Fruit fly (Drosophila melanogaster) whole organism, embryonic: ENCODE measurements around the gene CG7227.
A peak's percentile ranks its signal among the peaks of the same experiment; 100 is the strongest.

Experiments
- Aef1 ChIP-seq: fragments of 200-800 bp; sonication (Bioruptor generic); IDR thresholded peaks from 3 replicates; pipeline ENCODE4 v1.3.6; 2022; ENCODE audit warnings: missing biosample characterization, missing genetic modification characterization
- Asciz ChIP-seq: fragments of 200-800 bp; sonication (Bioruptor generic); optimal IDR thresholded peaks from 2 replicates; lab custom pipeline; 2017; ENCODE audit warnings: missing biosample characterization, mild to moderate bottlenecking, missing genetic modification characterization, missing genetic modification reagents
- Bdp1 ChIP-seq: fragments of 200-800 bp; sonication (Bioruptor generic); optimal IDR thresholded peaks from 3 replicates; lab custom pipeline; 2016; ENCODE audit warnings: missing biosample characterization, missing genetic modification characterization
- CG10147 ChIP-seq: fragments of 200-800 bp; sonication (Bioruptor generic); optimal IDR thresholded peaks from 2 replicates; lab custom pipeline; 2019; ENCODE audit warnings: missing biosample characterization, mild to moderate bottlenecking, missing genetic modification characterization, moderate library complexity
- CG10267 ChIP-seq: fragments of 200-800 bp; sonication (Bioruptor generic); optimal IDR thresholded peaks from 2 replicates; lab custom pipeline; 2018; ENCODE audit warnings: missing biosample characterization, mild to moderate bottlenecking, missing genetic modification characterization, moderate library complexity
- CG11723 ChIP-seq: fragments of 200-800 bp; sonication (Bioruptor generic); optimal IDR thresholded peaks from 2 replicates; lab custom pipeline; 2017; ENCODE audit warnings: missing biosample characterization, mild to moderate bottlenecking, missing genetic modification characterization
- CG12071 ChIP-seq: fragments of 200-800 bp; sonication (Bioruptor generic); optimal IDR thresholded peaks from 3 replicates; lab custom pipeline; 2018; ENCODE audit warnings: missing biosample characterization, mild to moderate bottlenecking, missing genetic modification characterization
- CG12659 ChIP-seq: fragments of 200-800 bp; sonication (Bioruptor generic); optimal IDR thresholded peaks from 3 replicates; lab custom pipeline; 2017; ENCODE audit warnings: mild to moderate bottlenecking, missing biosample characterization, missing genetic modification reagents, missing genetic modification characterization
- CG14860 ChIP-seq: fragments of 200-800 bp; sonication (Bioruptor generic); IDR thresholded peaks from 3 replicates; pipeline ENCODE4 v1.3.6; 2022; ENCODE audit warnings: missing biosample characterization, missing genetic modification characterization; ENCODE audit not compliant: partially characterized antibody
- CG16813 ChIP-seq: fragments of 200-800 bp; sonication (Bioruptor generic); IDR thresholded peaks from 3 replicates; pipeline ENCODE4 v1.3.6; 2022; ENCODE audit warnings: missing biosample characterization, missing genetic modification characterization; ENCODE audit not compliant: partially characterized antibody
- CG17328 ChIP-seq: fragments of 200-800 bp; sonication (Bioruptor generic); IDR thresholded peaks from 2 replicates; pipeline ENCODE4 v1.3.6; 2022; ENCODE audit warnings: missing biosample characterization, missing genetic modification characterization
- CG17612 ChIP-seq: fragments of 200-800 bp; sonication (Bioruptor generic); IDR thresholded peaks from 2 replicates; pipeline ENCODE4 v1.3.6; 2022; ENCODE audit warnings: missing biosample characterization, missing genetic modification characterization
- CG32767 ChIP-seq: fragments of 200-800 bp; sonication (Bioruptor generic); IDR thresholded peaks from 2 replicates; pipeline ENCODE4 v1.3.6; 2022; ENCODE audit warnings: missing biosample characterization, missing genetic modification characterization
- CG33557 ChIP-seq: fragments of 200-800 bp; sonication (Bioruptor generic); optimal IDR thresholded peaks from 2 replicates; lab custom pipeline; 2019; ENCODE audit warnings: missing biosample characterization, mild to moderate bottlenecking, missing genetic modification characterization, moderate library complexity
- CG7839 ChIP-seq: fragments of 200-800 bp; sonication (Bioruptor generic); optimal IDR thresholded peaks from 3 replicates; lab custom pipeline; 2018; ENCODE audit warnings: missing biosample characterization, mild to moderate bottlenecking, missing genetic modification characterization, moderate library complexity
- CG9437 ChIP-seq: fragments of 200-800 bp; sonication (Bioruptor generic); optimal IDR thresholded peaks from 2 replicates; lab custom pipeline; 2018; ENCODE audit warnings: missing biosample characterization, mild to moderate bottlenecking, missing genetic modification characterization
- Drgx ChIP-seq: fragments of 200-800 bp; sonication (Bioruptor generic); IDR thresholded peaks from 2 replicates; pipeline ENCODE4 v1.3.6; 2022; ENCODE audit warnings: missing biosample characterization, missing genetic modification characterization
- HLHmδ ChIP-seq: fragments of 200-800 bp; sonication (Bioruptor generic); optimal IDR thresholded peaks from 2 replicates; lab custom pipeline; 2018; ENCODE audit warnings: missing biosample characterization, mild to moderate bottlenecking, missing genetic modification characterization, moderate library complexity
- Hr3 ChIP-seq: fragments of 200-800 bp; sonication (Bioruptor generic); optimal IDR thresholded peaks from 3 replicates; lab custom pipeline; 2016; ENCODE audit warnings: missing biosample characterization, missing genetic modification characterization
- Hsf ChIP-seq: fragments of 200-800 bp; sonication (Bioruptor generic); optimal IDR thresholded peaks from 3 replicates; lab custom pipeline; 2016; ENCODE audit warnings: missing biosample characterization, missing genetic modification characterization
- Jarid2 ChIP-seq: fragments of 200-800 bp; sonication (Bioruptor generic); optimal IDR thresholded peaks from 3 replicates; lab custom pipeline; 2017; ENCODE audit warnings: mild to moderate bottlenecking, missing biosample characterization, missing genetic modification reagents, missing genetic modification characterization
- Lhr ChIP-seq: fragments of 200-800 bp; sonication (Bioruptor generic); optimal IDR thresholded peaks from 3 replicates; lab custom pipeline; 2017; ENCODE audit warnings: mild to moderate bottlenecking, missing biosample characterization, missing genetic modification reagents, missing genetic modification characterization
- Max ChIP-seq: fragments of 200-800 bp; sonication (Bioruptor generic); optimal IDR thresholded peaks from 2 replicates; lab custom pipeline; 2016; ENCODE audit warnings: missing biosample characterization, mild to moderate bottlenecking, missing genetic modification characterization
- Mrtf ChIP-seq: fragments of 200-800 bp; sonication (Bioruptor generic); IDR thresholded peaks from 3 replicates; pipeline ENCODE4 v1.3.6; 2022; ENCODE audit warnings: missing biosample characterization, missing genetic modification characterization
- Oli ChIP-seq: fragments of 200-800 bp; sonication (Bioruptor generic); optimal IDR thresholded peaks from 2 replicates; lab custom pipeline; 2018; ENCODE audit warnings: missing biosample characterization, mild to moderate bottlenecking, missing genetic modification characterization, moderate library complexity
- Ssrp ChIP-seq: fragments of 200-800 bp; sonication (Bioruptor generic); optimal IDR thresholded peaks from 2 replicates; lab custom pipeline; 2018; ENCODE audit warnings: missing biosample characterization, mild to moderate bottlenecking, missing genetic modification characterization, moderate library complexity
- bsh ChIP-seq, 2 experiments: fragments of 200-800 bp; sonication (Bioruptor generic); optimal IDR thresholded peaks; 2 replicates each; lab custom pipeline; 2017 to 2018; ENCODE audit warnings: mild to moderate bottlenecking in 2 of 2, missing biosample characterization in 2 of 2, missing genetic modification characterization in 2 of 2, moderate library complexity in 1 of 2
- caup ChIP-seq: fragments of 200-800 bp; sonication (Bioruptor generic); optimal IDR thresholded peaks from 3 replicates; lab custom pipeline; 2017; ENCODE audit warnings: missing biosample characterization, mild to moderate bottlenecking, missing genetic modification characterization, moderate library complexity; ENCODE audit not compliant: severe bottlenecking
- chif ChIP-seq, 2 experiments: fragments of 200-800 bp; sonication (Bioruptor generic); optimal IDR thresholded peaks; 3 replicates each; lab custom pipeline; 2016; ENCODE audit warnings: missing biosample characterization in 2 of 2, missing genetic modification characterization in 2 of 2
- corto ChIP-seq: fragments of 200-800 bp; sonication (Bioruptor generic); optimal IDR thresholded peaks from 2 replicates; lab custom pipeline; 2016; ENCODE audit warnings: missing biosample characterization, mild to moderate bottlenecking, missing genetic modification characterization, moderate library complexity
- cwo ChIP-seq: fragments of 200-800 bp; sonication (Bioruptor generic); optimal IDR thresholded peaks from 3 replicates; lab custom pipeline; 2017; ENCODE audit warnings: missing biosample characterization, missing genetic modification characterization, mild to moderate bottlenecking, moderate library complexity, missing genetic modification reagents
- ftz-f1 ChIP-seq: fragments of 200-800 bp; sonication (Bioruptor generic); optimal IDR thresholded peaks from 2 replicates; lab custom pipeline; 2016; ENCODE audit warnings: missing biosample characterization, missing genetic modification characterization
- hkb ChIP-seq, 2 experiments: fragments of 200-800 bp in 1 of 2; fragments of >200 bp in 1 of 2; sonication (Bioruptor generic) in 1 of 2; IDR thresholded peaks in 1 of 2; optimal IDR thresholded peaks in 1 of 2; 2 replicates each; pipeline versions ENCODE4 v1.3.6 to Lab custom; 2017 to 2022; ENCODE audit warnings: missing biosample characterization in 1 of 2, missing genetic modification characterization in 1 of 2
- jigr1 ChIP-seq: fragments of 200-800 bp; sonication (Bioruptor generic); IDR thresholded peaks from 3 replicates; pipeline ENCODE4 v1.3.6; 2022; ENCODE audit warnings: missing biosample characterization, missing genetic modification characterization
- jing ChIP-seq: fragments of 200-800 bp; sonication (Bioruptor generic); optimal IDR thresholded peaks from 2 replicates; lab custom pipeline; 2018; ENCODE audit warnings: missing biosample characterization, mild to moderate bottlenecking, missing genetic modification characterization
- lilli ChIP-seq: fragments of 200-800 bp; sonication (Bioruptor generic); optimal IDR thresholded peaks from 3 replicates; lab custom pipeline; 2016; ENCODE audit warnings: missing biosample characterization, missing genetic modification characterization
- maf-S ChIP-seq: fragments of 200-800 bp; sonication (Bioruptor generic); optimal IDR thresholded peaks from 2 replicates; lab custom pipeline; 2016; ENCODE audit warnings: missing biosample characterization, missing genetic modification characterization
- mirr ChIP-seq: fragments of 200-800 bp; sonication (Bioruptor generic); optimal IDR thresholded peaks from 3 replicates; lab custom pipeline; 2018; ENCODE audit warnings: missing biosample characterization, mild to moderate bottlenecking, missing genetic modification characterization
- pan ChIP-seq, 4 experiments: fragments of >200 bp in 3 of 4; fragments of 200-800 bp in 1 of 4; sonication (Bioruptor generic) in 1 of 4; optimal IDR thresholded peaks in 3 of 4; IDR thresholded peaks in 1 of 4; 2 replicates each; pipeline versions ENCODE4 v1.3.6 to Lab custom; 2017 to 2022; ENCODE audit warnings: missing biosample characterization in 2 of 4, missing genetic modification characterization in 2 of 4, mixed read lengths in 1 of 4
- pum ChIP-seq: fragments of 200-800 bp; sonication (Bioruptor generic); optimal IDR thresholded peaks from 2 replicates; lab custom pipeline; 2016; ENCODE audit warnings: missing biosample characterization, missing genetic modification characterization
- sens ChIP-seq: fragments of 200-800 bp; sonication (Bioruptor generic); peaks from one replicate; lab custom pipeline; 2016; ENCODE audit warnings: missing biosample characterization, missing genetic modification characterization
- shn ChIP-seq: fragments of 200-800 bp; sonication (Bioruptor generic); optimal IDR thresholded peaks from 3 replicates; lab custom pipeline; 2016; ENCODE audit warnings: missing biosample characterization, missing genetic modification characterization
- tin ChIP-seq: fragments of 200-800 bp; sonication (Bioruptor generic); optimal IDR thresholded peaks from 3 replicates; lab custom pipeline; 2016; ENCODE audit warnings: missing biosample characterization, missing genetic modification characterization
- tio ChIP-seq: fragments of 200-800 bp; sonication (Bioruptor generic); optimal IDR thresholded peaks from 2 replicates; lab custom pipeline; 2017; ENCODE audit warnings: missing biosample characterization, missing genetic modification characterization, inconsistent platforms
- usp ChIP-seq: fragments of >200 bp; optimal IDR thresholded peaks from 2 replicates; lab custom pipeline; 2017; ENCODE audit warnings: missing biosample characterization, missing genetic modification characterization
- wdn ChIP-seq: fragments of 200-800 bp; sonication (Bioruptor generic); IDR thresholded peaks from 2 replicates; pipeline ENCODE4 v1.3.6; 2022; ENCODE audit warnings: missing biosample characterization, missing genetic modification characterization

Gene CG7227

DNA sequence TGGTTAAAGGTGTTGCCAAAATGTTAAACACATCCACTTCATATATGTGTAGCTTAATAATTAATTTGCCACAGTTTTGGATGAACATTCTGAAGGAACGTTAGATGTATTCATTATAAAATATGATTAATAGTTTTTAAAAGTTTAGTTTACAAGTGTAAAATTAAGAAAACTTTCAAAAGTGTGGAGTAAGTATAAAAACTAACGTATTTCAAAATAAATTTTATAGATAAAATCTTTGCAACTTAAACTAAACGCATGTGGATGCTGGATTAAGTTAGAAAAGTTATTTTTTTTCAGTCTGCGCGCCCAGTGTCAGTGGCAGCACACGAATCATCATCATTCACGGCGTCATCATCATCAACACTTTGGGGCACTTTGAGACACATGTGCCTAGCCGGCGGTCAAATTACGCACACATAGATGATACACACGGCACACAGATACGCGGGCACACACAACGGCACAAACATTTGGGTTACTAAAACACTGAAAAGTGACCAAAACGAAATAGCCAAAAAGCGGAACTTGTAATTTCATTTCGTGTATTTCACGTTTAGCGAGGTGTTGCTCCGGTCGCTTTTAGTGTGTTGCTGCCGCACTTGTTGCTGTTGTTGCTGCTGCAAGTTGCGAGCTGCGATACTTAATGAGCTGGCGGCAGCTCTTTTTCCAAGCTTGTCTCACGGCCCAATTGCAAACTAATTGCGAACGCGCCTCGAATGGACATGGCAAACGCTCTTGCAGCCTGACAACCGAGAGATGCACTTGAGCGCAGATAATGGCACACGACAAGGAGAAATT is 40.7 kb downstream of the CG7227 start (continued):
- peak in 1 of 2 experiments; percentile 11 for TF ChIP-seq chif (GFP tag; optimal IDR thresholded peaks at IDR 0.05; lab: Kevin White, UChicago)
- TF ChIP-seq HLHmδ = no peak
- no peak for TF ChIP-seq ftz-f1 (GFP tag; lab: Kevin White, UChicago)
- TF ChIP-seq sens (GFP tag; lab: Kevin White, UChicago) = peak; percentile 91
- peak; percentile 61 for TF ChIP-seq CG12659 (GFP tag; lab: Kevin White, UChicago)
- TF ChIP-seq Ssrp (tag; lab: Kevin White, UChicago) = peak; percentile 52
- TF ChIP-seq corto (GFP tag; lab: Kevin White, UChicago) = no peak
- TF ChIP-seq CG14860 (GFP tag; lab: Robert Waterston, UW) = no peak
- 0 out of 3 replicates have a peak, but pooled peaks have one; percentile 10 for TF ChIP-seq Mrtf
- TF ChIP-seq CG11723 (GFP tag; lab: Kevin White, UChicago) = peak; percentile 15
- peak; percentile 68 for TF ChIP-seq Oli (tag; lab: Kevin White, UChicago)
- peak; percentile 48 for TF ChIP-seq CG10267
- TF ChIP-seq usp (GFP tag; lab: Kevin White, UChicago) = no peak
- peak; percentile 49 for TF ChIP-seq lilli
- peak; percentile 46 for TF ChIP-seq tin (GFP tag; lab: Kevin White, UChicago)
- peak; percentile 25; the same call in 1 of the 2 replicates for TF ChIP-seq CG17328 (GFP tag; lab: Robert Waterston, UW)
- no peak for TF ChIP-seq CG17612 (GFP tag; lab: Robert Waterston, UW)
- no peak for TF ChIP-seq shn (GFP tag; lab: Kevin White, UChicago)
- peak; percentile 35 for TF ChIP-seq caup (GFP tag; lab: Kevin White, UChicago)
- peak; percentile 46 for TF ChIP-seq Asciz
- no peak for TF ChIP-seq CG33557
- TF ChIP-seq wdn (GFP tag; lab: Robert Waterston, UW) = 0 out of 2 replicates have a peak, but pooled peaks have one; percentile 18
- TF ChIP-seq Lhr (GFP tag; lab: Kevin White, UChicago) = no peak
- peak; percentile 29 for TF ChIP-seq Jarid2 (GFP tag; lab: Kevin White, UChicago)
- peak; percentile 64; the same call in 1 of the 2 replicates for TF ChIP-seq CG32767 (GFP tag; lab: Robert Waterston, UW)
- peak; percentile 61 for TF ChIP-seq cwo (GFP tag; lab: Kevin White, UChicago)
- peak; percentile 66 for TF ChIP-seq CG9437
- no peak for TF ChIP-seq pan (optimal IDR thresholded peaks at IDR 0.05; lab: Kevin White, UChicago)
- peak in 1 of 2 experiments; percentile 18 for TF ChIP-seq pan (GFP tag; optimal IDR thresholded peaks at IDR 0.05 in 1 of 2, IDR thresholded peaks at IDR 0.05 in 1 of 2)
- no peak for TF ChIP-seq hkb (optimal IDR thresholded peaks at IDR 0.05; lab: Kevin White, UChicago)
- TF ChIP-seq hkb (GFP tag; IDR thresholded peaks at IDR 0.05; lab: Robert Waterston, UW) = peak; percentile 72
- peak; percentile 61; the same call in 1 of the 3 replicates for TF ChIP-seq Aef1
- peak in 1 of 2 experiments; percentile 16 for TF ChIP-seq bsh (GFP tag; optimal IDR thresholded peaks at IDR 0.05; lab: Kevin White, UChicago)
- peak; percentile 40; the same call in 1 of the 2 replicates for TF ChIP-seq Drgx
- 0 out of 3 replicates have a peak, but pooled peaks have one; percentile 13 for TF ChIP-seq jigr1 (GFP tag; lab: Robert Waterston, UW)
- peak; percentile 32 for TF ChIP-seq Hr3 (GFP tag; lab: Kevin White, UChicago)
- no peak for TF ChIP-seq CG16813 (GFP tag; lab: Robert Waterston, UW)
- peak; percentile 6 for TF ChIP-seq Max (GFP tag; lab: Kevin White, UChicago)
- TF ChIP-seq maf-S = no peak
- no peak for TF ChIP-seq mirr (GFP tag; lab: Kevin White, UChicago)
- TF ChIP-seq tio (GFP tag; lab: Kevin White, UChicago) = no peak
- no peak for TF ChIP-seq jing (GFP tag; lab: Kevin White, UChicago)
- TF ChIP-seq Hsf = peak; percentile 32
- TF ChIP-seq pum = peak; percentile 2
- TF ChIP-seq Bdp1 (GFP tag; lab: Kevin White, UChicago) = peak; percentile 5
- TF ChIP-seq CG7839 = peak; percentile 70
- TF ChIP-seq CG10147 (GFP tag; lab: Kevin White, UChicago) = peak; percentile 38
- no peak for TF ChIP-seq CG12071 (GFP tag; lab: Kevin White, UChicago)
